Worm (Caenorhabditis elegans): ENCODE data around the gene efl-1.

DNA sequence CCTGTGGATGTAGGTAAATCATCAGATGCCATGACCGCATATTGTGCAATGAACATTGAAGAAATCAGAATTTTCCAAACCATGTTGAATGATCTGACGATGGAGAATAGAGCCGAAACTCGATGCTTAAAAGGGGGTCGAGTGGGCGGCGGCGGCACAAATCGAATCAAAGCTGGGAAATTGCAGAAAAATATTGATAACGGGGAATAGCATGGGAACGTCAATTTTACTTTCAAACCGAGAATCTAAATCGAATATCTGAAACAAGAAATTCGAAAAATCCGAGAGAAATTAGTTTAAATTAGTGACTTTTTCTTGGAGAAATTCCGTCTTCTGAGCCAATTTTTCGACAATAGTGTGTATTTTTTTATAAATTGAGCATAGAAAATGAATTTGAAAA is 49.4 kb downstream of the efl-1 start, which contains the start of gene F09C6.10:
- TF ChIP-seq mep-1 (tag; optimal IDR thresholded peaks at IDR 0.05) = no peak
- TF ChIP-seq spr-3 (GFP tag; optimal IDR thresholded peaks at IDR 0.05) = no peak
- TF ChIP-seq nhr-11 (tag; optimal IDR thresholded peaks at IDR 0.05) = no peak
- no peak for TF ChIP-seq lin-1 (GFP tag; IDR thresholded peaks at IDR 0.05)
- no peak for TF ChIP-seq spr-1 (tag; optimal IDR thresholded peaks at IDR 0.05)
- TF ChIP-seq arid-1 (GFP tag; conservative IDR thresholded peaks at IDR 0.05) = no peak
- no peak for TF ChIP-seq unc-39 (tag; optimal IDR thresholded peaks at IDR 0.05)
- TF ChIP-seq ama-1 (optimal IDR thresholded peaks at IDR 0.05) = no peak
- no peak for TF ChIP-seq php-3 (GFP tag; IDR thresholded peaks at IDR 0.05)
- TF ChIP-seq Y48G9A.11 (GFP tag; IDR thresholded peaks at IDR 0.05) = no peak
- TF ChIP-seq nhr-48 (tag; optimal IDR thresholded peaks at IDR 0.05) = no peak
- no peak for TF ChIP-seq dve-1 (tag; optimal IDR thresholded peaks at IDR 0.05; ENCODE audit: insufficient read depth)
- TF ChIP-seq nhr-76 (tag; optimal IDR thresholded peaks at IDR 0.05) = no peak

Measured in whole organism, L4 larva.